Fruit fly (Drosophila melanogaster) whole organism, embryonic: ENCODE data around the gene Polr3I.

Source experiments
- Adf1 ChIP-seq: fragments of 200-800 bp; sonication (Bioruptor generic); IDR thresholded peaks from 2 replicates; pipeline ENCODE4 v1.3.6; 2022; ENCODE audit warnings: missing biosample characterization, missing genetic modification characterization
- CG10431 ChIP-seq: fragments of 200-800 bp; sonication (Bioruptor generic); optimal IDR thresholded peaks from 3 replicates; lab custom pipeline; 2018; ENCODE audit warnings: missing biosample characterization, mild to moderate bottlenecking, missing genetic modification characterization
- CG10654 ChIP-seq: fragments of 200-800 bp; sonication (Bioruptor generic); optimal IDR thresholded peaks from 2 replicates; lab custom pipeline; 2016; ENCODE audit warnings: missing biosample characterization, missing genetic modification characterization
- CG12104 ChIP-seq: fragments of 200-800 bp; sonication (Bioruptor generic); optimal IDR thresholded peaks from 3 replicates; lab custom pipeline; 2016; ENCODE audit warnings: missing biosample characterization, missing genetic modification characterization
- CG12236 ChIP-seq: fragments of 200-800 bp; sonication (Bioruptor generic); optimal IDR thresholded peaks from 2 replicates; lab custom pipeline; 2016; ENCODE audit warnings: missing biosample characterization, missing genetic modification characterization
- CG12942 ChIP-seq: fragments of 200-800 bp; sonication (Bioruptor generic); optimal IDR thresholded peaks from 3 replicates; lab custom pipeline; 2016; ENCODE audit warnings: missing biosample characterization, missing genetic modification characterization
- CG14014 ChIP-seq: fragments of 200-800 bp; sonication (Bioruptor generic); IDR thresholded peaks from 2 replicates; pipeline ENCODE4 v1.3.6; 2022; ENCODE audit warnings: missing biosample characterization, missing genetic modification characterization
- CG14050 ChIP-seq: fragments of 200-800 bp; sonication (Bioruptor generic); IDR thresholded peaks from 3 replicates; pipeline ENCODE4 v1.3.6; 2022; ENCODE audit warnings: missing biosample characterization, missing genetic modification characterization
- CG1529 ChIP-seq: fragments of 200-800 bp; sonication (Bioruptor generic); optimal IDR thresholded peaks from 3 replicates; lab custom pipeline; 2018; ENCODE audit warnings: missing biosample characterization, missing genetic modification characterization
- CG15479 ChIP-seq: fragments of 200-800 bp; sonication (Bioruptor generic); optimal IDR thresholded peaks from 3 replicates; lab custom pipeline; 2019; ENCODE audit warnings: missing biosample characterization, mild to moderate bottlenecking, missing genetic modification characterization, moderate library complexity
- CG17802 ChIP-seq: fragments of 200-800 bp; sonication (Bioruptor generic); optimal IDR thresholded peaks from 2 replicates; lab custom pipeline; 2018; ENCODE audit warnings: missing biosample characterization, mild to moderate bottlenecking, missing genetic modification characterization, moderate library complexity
- CG17829 ChIP-seq: fragments of 200-800 bp; optimal IDR thresholded peaks from 2 replicates; lab custom pipeline; 2019; ENCODE audit warnings: missing biosample characterization, mild to moderate bottlenecking, missing genetic modification characterization, moderate library complexity
- CG2678 ChIP-seq: fragments of 200-800 bp; sonication (Bioruptor generic); optimal IDR thresholded peaks from 3 replicates; lab custom pipeline; 2019; ENCODE audit warnings: missing biosample characterization, mild to moderate bottlenecking, missing genetic modification characterization, moderate library complexity
- CG32772 ChIP-seq: fragments of 200-800 bp; sonication (Bioruptor generic); IDR thresholded peaks from 2 replicates; pipeline ENCODE4 v1.3.6; 2022; ENCODE audit warnings: missing biosample characterization, missing genetic modification characterization
- CG4404 ChIP-seq: fragments of 200-800 bp; sonication (Bioruptor generic); IDR thresholded peaks from 2 replicates; pipeline ENCODE4 v1.3.6; 2022; ENCODE audit warnings: missing biosample characterization, missing genetic modification characterization
- CG4820 ChIP-seq: fragments of 200-800 bp; sonication (Bioruptor generic); optimal IDR thresholded peaks from 3 replicates; lab custom pipeline; 2016; ENCODE audit warnings: missing biosample characterization, missing genetic modification characterization
- CG6254 ChIP-seq: fragments of 200-800 bp; sonication (Bioruptor generic); optimal IDR thresholded peaks from 3 replicates; lab custom pipeline; 2017; ENCODE audit warnings: mild to moderate bottlenecking, missing biosample characterization, missing genetic modification reagents, missing genetic modification characterization
- CG6272 ChIP-seq: fragments of 200-800 bp; sonication (Bioruptor generic); IDR thresholded peaks from 2 replicates; pipeline ENCODE4 v1.3.6; 2022; ENCODE audit warnings: missing biosample characterization, missing genetic modification characterization
- CG6683 ChIP-seq: fragments of 200-800 bp; sonication (Bioruptor generic); optimal IDR thresholded peaks from 2 replicates; lab custom pipeline; 2017; ENCODE audit warnings: missing biosample characterization, mild to moderate bottlenecking, missing genetic modification characterization, missing genetic modification reagents
- CG6689 ChIP-seq: fragments of 200-800 bp; sonication (Bioruptor generic); IDR thresholded peaks from 2 replicates; pipeline ENCODE4 v1.3.6; 2022; ENCODE audit warnings: missing biosample characterization, missing genetic modification characterization
- CG7987 ChIP-seq: fragments of 200-800 bp; sonication (Bioruptor generic); optimal IDR thresholded peaks from 2 replicates; lab custom pipeline; 2018; ENCODE audit warnings: missing biosample characterization, mild to moderate bottlenecking, missing genetic modification characterization, moderate library complexity
- CG9727 ChIP-seq: fragments of 200-800 bp; sonication (Bioruptor generic); optimal IDR thresholded peaks from 3 replicates; lab custom pipeline; 2017; ENCODE audit warnings: missing biosample characterization, mild to moderate bottlenecking, missing genetic modification characterization
- CkIIα-i1 ChIP-seq: fragments of 200-800 bp; sonication (Bioruptor generic); IDR thresholded peaks from 2 replicates; pipeline ENCODE4 v1.3.6; 2022; ENCODE audit warnings: missing biosample characterization, missing genetic modification characterization
- Doc2 ChIP-seq: fragments of 200-800 bp; sonication (Bioruptor generic); IDR thresholded peaks from 2 replicates; pipeline ENCODE4 v1.3.6; 2022; ENCODE audit warnings: missing biosample characterization, missing genetic modification characterization
- Dref ChIP-seq: fragments of 200-800 bp; sonication (Bioruptor generic); IDR thresholded peaks from 2 replicates; pipeline ENCODE4 v1.3.6; 2022; ENCODE audit warnings: missing biosample characterization, missing genetic modification characterization
- Elba2 ChIP-seq: fragments of 200-800 bp; sonication (Bioruptor generic); optimal IDR thresholded peaks from 3 replicates; lab custom pipeline; 2016; ENCODE audit warnings: missing biosample characterization, missing genetic modification characterization
- Ets65A ChIP-seq: fragments of 200-800 bp; sonication (Bioruptor generic); peaks from one replicate; lab custom pipeline; 2016; ENCODE audit warnings: missing biosample characterization, missing genetic modification characterization
- Fer3 ChIP-seq: fragments of 200-800 bp; sonication (Bioruptor generic); optimal IDR thresholded peaks from 2 replicates; lab custom pipeline; 2018; ENCODE audit warnings: missing biosample characterization, mild to moderate bottlenecking, missing genetic modification characterization, moderate library complexity
- HLH54F ChIP-seq: fragments of 200-800 bp; sonication (Bioruptor generic); optimal IDR thresholded peaks from 3 replicates; lab custom pipeline; 2016; ENCODE audit warnings: missing biosample characterization, missing genetic modification characterization
- Jarid2 ChIP-seq: fragments of 200-800 bp; sonication (Bioruptor generic); optimal IDR thresholded peaks from 3 replicates; lab custom pipeline; 2017; ENCODE audit warnings: mild to moderate bottlenecking, missing biosample characterization, missing genetic modification reagents, missing genetic modification characterization
- Pdp1 ChIP-seq, 2 experiments: fragments of 200-800 bp; sonication (Bioruptor generic); optimal IDR thresholded peaks; 3 replicates each; lab custom pipeline; 2016; ENCODE audit warnings: missing biosample characterization in 2 of 2, missing genetic modification characterization in 2 of 2, mild to moderate bottlenecking in 1 of 2, moderate library complexity in 1 of 2
- Vsx1 ChIP-seq: fragments of 200-800 bp; sonication (Bioruptor generic); optimal IDR thresholded peaks from 2 replicates; lab custom pipeline; 2017; ENCODE audit warnings: missing biosample characterization, mild to moderate bottlenecking, missing genetic modification characterization, missing genetic modification reagents
- dysf ChIP-seq: fragments of 200-800 bp; sonication (Bioruptor generic); IDR thresholded peaks from 3 replicates; pipeline ENCODE4 v1.3.6; 2022; ENCODE audit warnings: missing biosample characterization, missing genetic modification characterization
- fd64A ChIP-seq: fragments of 200-800 bp; sonication (Bioruptor generic); optimal IDR thresholded peaks from 3 replicates; lab custom pipeline; 2018; ENCODE audit warnings: missing biosample characterization, mild to moderate bottlenecking, missing genetic modification characterization
- fd96Cb ChIP-seq: fragments of 200-800 bp; sonication (Bioruptor generic); optimal IDR thresholded peaks from 2 replicates; lab custom pipeline; 2018; ENCODE audit warnings: missing biosample characterization, mild to moderate bottlenecking, missing genetic modification characterization, moderate library complexity
- gsb-n ChIP-seq: fragments of 200-800 bp; sonication (Bioruptor generic); optimal IDR thresholded peaks from 3 replicates; lab custom pipeline; 2018; ENCODE audit warnings: missing biosample characterization, mild to moderate bottlenecking, missing genetic modification characterization
- jing ChIP-seq: fragments of 200-800 bp; sonication (Bioruptor generic); optimal IDR thresholded peaks from 2 replicates; lab custom pipeline; 2018; ENCODE audit warnings: missing biosample characterization, mild to moderate bottlenecking, missing genetic modification characterization
- lab ChIP-seq: fragments of 200-800 bp; sonication (Bioruptor generic); optimal IDR thresholded peaks from 3 replicates; lab custom pipeline; 2017; ENCODE audit warnings: missing biosample characterization, missing genetic modification characterization, mild to moderate bottlenecking, moderate library complexity, missing genetic modification reagents
- pb ChIP-seq: fragments of 200-800 bp; sonication (Bioruptor generic); optimal IDR thresholded peaks from 3 replicates; lab custom pipeline; 2016; ENCODE audit warnings: missing biosample characterization, missing genetic modification characterization
- pros ChIP-seq: fragments of 200-800 bp; sonication (Bioruptor generic); optimal IDR thresholded peaks from 3 replicates; lab custom pipeline; 2019; ENCODE audit warnings: missing biosample characterization, mild to moderate bottlenecking, missing genetic modification characterization, moderate library complexity
- repo ChIP-seq: fragments of 200-800 bp; sonication (Bioruptor generic); optimal IDR thresholded peaks from 2 replicates; lab custom pipeline; 2016; ENCODE audit warnings: missing biosample characterization, missing genetic modification characterization
- schlank ChIP-seq: fragments of 200-800 bp; sonication (Bioruptor generic); optimal IDR thresholded peaks from 2 replicates; lab custom pipeline; 2018; ENCODE audit warnings: missing biosample characterization, mild to moderate bottlenecking, missing genetic modification characterization
- slp2 ChIP-seq: fragments of 200-800 bp; sonication (Bioruptor generic); optimal IDR thresholded peaks from 2 replicates; lab custom pipeline; 2016; ENCODE audit warnings: missing biosample characterization, missing genetic modification characterization
- sna ChIP-seq: fragments of 200-800 bp; sonication (Bioruptor generic); IDR thresholded peaks from 2 replicates; pipeline ENCODE4 v1.3.6; 2022; ENCODE audit warnings: missing biosample characterization, missing genetic modification characterization; ENCODE audit not compliant: partially characterized antibody
- sr ChIP-seq: fragments of 200-800 bp; sonication (Bioruptor generic); IDR thresholded peaks from 3 replicates; pipeline ENCODE4 v1.3.6; 2022; ENCODE audit warnings: missing biosample characterization, missing genetic modification characterization
- ssp ChIP-seq: fragments of 200-800 bp; sonication (Bioruptor generic); IDR thresholded peaks from 2 replicates; pipeline ENCODE4 v1.3.6; 2022; ENCODE audit warnings: missing biosample characterization, missing genetic modification characterization
- sug ChIP-seq: fragments of 200-800 bp; optimal IDR thresholded peaks from 2 replicates; lab custom pipeline; 2019; ENCODE audit warnings: missing biosample characterization, mild to moderate bottlenecking, missing genetic modification characterization, moderate library complexity
- trem ChIP-seq: fragments of 200-800 bp; optimal IDR thresholded peaks from 3 replicates; lab custom pipeline; 2019; ENCODE audit warnings: missing biosample characterization, mild to moderate bottlenecking, missing genetic modification characterization, moderate library complexity
- vnd ChIP-seq: fragments of 200-800 bp; sonication (Bioruptor generic); IDR thresholded peaks from 3 replicates; pipeline ENCODE4 v1.3.6; 2022; ENCODE audit warnings: missing biosample characterization, missing genetic modification characterization; ENCODE audit not compliant: partially characterized antibody
- wek ChIP-seq: fragments of 200-800 bp; sonication (Bioruptor generic); optimal IDR thresholded peaks from 3 replicates; lab custom pipeline; 2018; ENCODE audit warnings: missing biosample characterization, mild to moderate bottlenecking, missing genetic modification characterization, moderate library complexity
- zfh2 ChIP-seq: fragments of 200-800 bp; sonication (Bioruptor generic); optimal IDR thresholded peaks from 2 replicates; lab custom pipeline; 2016; ENCODE audit warnings: missing biosample characterization, missing genetic modification characterization

Gene Polr3I

DNA sequence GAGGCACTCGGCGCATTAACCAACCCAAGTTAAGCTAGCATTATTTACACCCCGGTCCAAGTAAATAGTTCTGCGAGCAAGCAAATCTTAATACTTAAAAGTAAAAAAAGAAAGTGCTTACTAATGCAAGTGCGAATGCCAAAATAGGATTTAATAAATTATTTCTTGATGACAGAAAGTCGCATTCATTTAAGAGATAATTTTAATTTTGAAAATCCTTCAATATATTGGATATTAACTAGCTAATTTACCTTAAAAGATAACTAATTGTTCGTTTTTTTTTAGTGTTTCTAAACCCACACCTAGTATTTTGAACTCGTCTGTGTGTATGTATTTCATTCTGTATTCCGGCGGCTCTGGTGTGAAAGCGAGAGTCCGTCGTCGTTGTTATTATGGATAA lies 29.6 kb upstream of the Polr3I start (continued):
- TF ChIP-seq Fer3 (peak; percentile 13), pros (GFP tag; lab: Kevin White, UChicago) (no peak), CG7987 (no peak), CG17829 (tag; lab: Kevin White, UChicago) (peak; percentile 23), Adf1 (no peak), ssp (GFP tag; lab: Robert Waterston, UW) (0 out of 2 replicates have a peak, but pooled peaks have one; percentile 19), lab (GFP tag; lab: Kevin White, UChicago) (peak; percentile 57), Dref (GFP tag; lab: Robert Waterston, UW) (no peak), schlank (no peak), repo (no peak), CG14050 (GFP tag; lab: Robert Waterston, UW) (no peak), CG4820 (GFP tag; lab: Kevin White, UChicago) (peak; percentile 44), sna (GFP tag; lab: Robert Waterston, UW) (no peak), pb (GFP tag; lab: Kevin White, UChicago) (no peak), CG32772 (GFP tag; lab: Robert Waterston, UW) (0 out of 2 replicates have a peak, but pooled peaks have one; percentile 30), CG6254 (GFP tag; lab: Kevin White, UChicago) (peak; percentile 3), CG12104 (peak; percentile 36), gsb-n (tag; lab: Kevin White, UChicago) (peak; percentile 30), fd64A (GFP tag; lab: Kevin White, UChicago) (no peak), CG15479 (GFP tag; lab: Kevin White, UChicago) (no peak), dysf (GFP tag; lab: Robert Waterston, UW) (peak; percentile 62; the same call in 2 of the 3 replicates), CG9727 (GFP tag; lab: Kevin White, UChicago) (peak; percentile 41), Jarid2 (GFP tag; lab: Kevin White, UChicago) (no peak), fd96Cb (tag; lab: Kevin White, UChicago) (peak; percentile 65), CG17802 (tag; lab: Kevin White, UChicago) (no peak), CG6683 (peak; percentile 6), CG2678 (tag; lab: Kevin White, UChicago) (peak; percentile 80), Pdp1 (GFP tag; optimal IDR thresholded peaks at IDR 0.05; lab: Kevin White, UChicago) (peak; percentile 4 to 17), Vsx1 (GFP tag; lab: Kevin White, UChicago) (peak; percentile 31), sr (no peak), Elba2 (no peak), Doc2 (GFP tag; lab: Robert Waterston, UW) (no peak), HLH54F (no peak), zfh2 (GFP tag; lab: Kevin White, UChicago) (no peak), wek (GFP tag; lab: Kevin White, UChicago) (no peak), CG10654 (GFP tag; lab: Kevin White, UChicago) (peak; percentile 26), CG1529 (GFP tag; lab: Kevin White, UChicago) (peak; percentile 43), trem (tag; lab: Kevin White, UChicago) (peak; percentile 2), CG12942 (GFP tag; lab: Kevin White, UChicago) (no peak), Ets65A (GFP tag; lab: Kevin White, UChicago) (peak; percentile 80), CG6272 (GFP tag; lab: Robert Waterston, UW) (no peak), sug (no peak), CG14014 (GFP tag; lab: Robert Waterston, UW) (0 out of 2 replicates have a peak, but pooled peaks have one; percentile 23), CG6689 (GFP tag; lab: Robert Waterston, UW) (peak; percentile 49; the same call in 1 of the 2 replicates), CkIIα-i1 (GFP tag; lab: Robert Waterston, UW) (no peak), jing (GFP tag; lab: Kevin White, UChicago) (no peak), slp2 (GFP tag; lab: Kevin White, UChicago) (no peak), CG10431 (no peak), vnd (GFP tag; lab: Robert Waterston, UW) (no peak), CG12236 (GFP tag; lab: Kevin White, UChicago) (no peak), CG4404 (no peak)
